Worm (Caenorhabditis elegans) whole organism, late embryonic: ENCODE results near the gene T22C8.4.

ENCODE experiments used
- ama-1 ChIP-seq: fragments of 150-350 bp; optimal IDR thresholded peaks from 2 replicates; lab custom pipeline; 2014
- ceh-45 ChIP-seq: fragments of 200-800 bp; sonication (Bioruptor generic); IDR thresholded peaks from 2 replicates; pipeline ENCODE4 v1.3.6; 2022; ENCODE audit warnings: missing genetic modification reagents, missing genetic modification characterization, missing compliant biosample characterization
- fkh-10 ChIP-seq: fragments of 150-350 bp; optimal IDR thresholded peaks from 2 replicates; lab custom pipeline; 2014; ENCODE audit warnings: missing biosample characterization, missing genetic modification reagents, missing genetic modification characterization
- tbx-2 ChIP-seq: sonication (generic microtip); optimal IDR thresholded peaks from 2 replicates; lab custom pipeline; 2016; ENCODE audit warnings: missing genetic modification characterization, missing compliant biosample characterization
- tbx-7 ChIP-seq: sonication (generic microtip); optimal IDR thresholded peaks from 2 replicates; lab custom pipeline; 2016; ENCODE audit warnings: missing genotype, missing genetic modification characterization, missing compliant biosample characterization

- no peak for TF ChIP-seq tbx-2
- TF ChIP-seq ama-1 (lab: Kevin White, UChicago) = no peak
- no peak for TF ChIP-seq fkh-10 (GFP tag; lab: Kevin White, UChicago)
- no peak for TF ChIP-seq ceh-45 (GFP tag; lab: Robert Waterston, UW)
- TF ChIP-seq tbx-7 (tag; lab: Kevin White, UChicago) = no peak
Observed at ce11 chrII:8585036-8585627, 38.2 kb downstream of the T22C8.4 start, which contains the start of gene F54C9.11.
